Worm (Caenorhabditis elegans): ENCODE measurements around the gene C39B5.6.

DNA sequence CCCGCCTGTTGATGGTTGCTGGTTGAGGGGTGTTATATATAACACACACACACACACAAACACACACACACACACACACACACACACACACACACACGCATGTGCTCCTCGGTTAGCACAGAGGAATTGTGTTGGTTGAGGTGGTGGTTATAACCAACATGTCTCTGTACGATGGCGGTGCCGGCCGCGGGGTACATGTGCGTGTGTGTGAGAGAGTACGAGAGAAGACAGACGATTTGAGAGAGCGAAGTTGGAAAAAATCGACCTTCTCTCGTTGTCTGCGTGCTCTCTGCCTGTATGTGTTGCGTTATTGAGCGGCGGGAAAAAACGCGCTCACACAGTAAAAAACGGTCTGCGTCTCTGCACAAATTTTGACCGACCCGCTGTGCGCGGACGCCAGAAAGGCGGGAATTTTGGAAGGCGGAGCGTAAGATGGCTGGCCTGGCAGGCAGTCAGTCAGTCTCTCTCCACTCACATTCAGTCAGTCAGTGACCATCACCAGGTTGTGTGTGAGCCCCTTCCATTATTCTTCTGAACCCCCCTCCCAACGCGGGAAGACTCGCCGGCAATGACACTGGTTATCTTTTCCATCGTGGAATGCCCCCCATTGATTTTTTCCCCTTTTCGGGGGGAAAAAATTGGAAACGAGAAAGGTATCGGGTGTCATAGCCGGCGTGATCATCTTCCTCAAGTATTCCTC is 25.8 kb upstream of the C39B5.6 start:
- peak; percentile 57 to 80 for TF ChIP-seq lsy-2 (tag; optimal IDR thresholded peaks at IDR 0.05)
- no peak for TF ChIP-seq sptf-1 (tag; optimal IDR thresholded peaks at IDR 0.05)
- TF ChIP-seq ama-1 (optimal IDR thresholded peaks at IDR 0.05), result peak; percentile 76
- TF ChIP-seq lin-35 (GFP tag; optimal IDR thresholded peaks at IDR 0.05), result peak; percentile 72 to 88
- no peak for TF ChIP-seq fkh-10 (GFP tag; optimal IDR thresholded peaks at IDR 0.05)
- no peak for TF ChIP-seq nhr-12 (tag; optimal IDR thresholded peaks at IDR 0.05)
- peak; percentile 44 for TF ChIP-seq jun-1 (tag; optimal IDR thresholded peaks at IDR 0.05)
- TF ChIP-seq zag-1 (tag; optimal IDR thresholded peaks at IDR 0.05), result no peak
- TF ChIP-seq mdl-1 (tag; optimal IDR thresholded peaks at IDR 0.05), result peak in 1 of 2 experiments; percentile 95
- peak; percentile 47 for TF ChIP-seq aly-2 (tag; optimal IDR thresholded peaks at IDR 0.05)
- no peak for TF ChIP-seq unc-62 (GFP tag; optimal IDR thresholded peaks at IDR 0.05)
- peak in 2 of 3 experiments; percentile 14 to 42 for TF ChIP-seq ceh-82 (tag; optimal IDR thresholded peaks at IDR 0.05)
- peak; percentile 13; the same call in 1 of the 2 replicates for TF ChIP-seq ceh-88 (GFP tag; IDR thresholded peaks at IDR 0.05)
- TF ChIP-seq aha-1 (tag; optimal IDR thresholded peaks at IDR 0.05), result no peak
